Fruit fly (Drosophila melanogaster) whole organism, prepupa: ENCODE results near the gene CG31368.

Source experiments
- Blimp-1 ChIP-seq: fragments of 200-800 bp; sonication (Bioruptor generic); optimal IDR thresholded peaks from 3 replicates; lab custom pipeline; 2017; ENCODE audit warnings: missing biosample characterization, missing genetic modification characterization, mild to moderate bottlenecking, moderate library complexity, missing genetic modification reagents
- CG10631 ChIP-seq: fragments of 200-800 bp; sonication (Bioruptor generic); optimal IDR thresholded peaks from 2 replicates; lab custom pipeline; 2016; ENCODE audit warnings: missing biosample characterization, missing genetic modification characterization
- CG10669 ChIP-seq: fragments of 200-800 bp; sonication (Bioruptor generic); optimal IDR thresholded peaks from 3 replicates; lab custom pipeline; 2018; ENCODE audit warnings: missing biosample characterization, mild to moderate bottlenecking, missing genetic modification characterization, moderate library complexity
- CG11762 ChIP-seq: fragments of 200-800 bp; sonication (Bioruptor generic); optimal IDR thresholded peaks from 3 replicates; lab custom pipeline; 2016; ENCODE audit warnings: missing biosample characterization, missing genetic modification characterization; ENCODE audit not compliant: insufficient read depth
- CG15336 ChIP-seq: fragments of 200-800 bp; sonication (Bioruptor generic); IDR thresholded peaks from 2 replicates; pipeline ENCODE4 v1.3.6; 2022; ENCODE audit warnings: missing biosample characterization, missing genetic modification characterization
- CG16779 ChIP-seq: fragments of 200-800 bp; sonication (Bioruptor generic); optimal IDR thresholded peaks from 3 replicates; lab custom pipeline; 2017; ENCODE audit warnings: missing biosample characterization, mild to moderate bottlenecking, missing genetic modification characterization
- CG3032 ChIP-seq: fragments of 200-800 bp; optimal IDR thresholded peaks from 2 replicates; lab custom pipeline; 2019; ENCODE audit warnings: missing biosample characterization, mild to moderate bottlenecking, missing genetic modification characterization, moderate library complexity
- CG31627 ChIP-seq: fragments of 200-800 bp; sonication (Bioruptor generic); optimal IDR thresholded peaks from 3 replicates; lab custom pipeline; 2016; ENCODE audit warnings: missing biosample characterization, missing genetic modification characterization
- CG32006 ChIP-seq: fragments of 200-800 bp; sonication (Bioruptor generic); optimal IDR thresholded peaks from 3 replicates; lab custom pipeline; 2017; ENCODE audit warnings: missing biosample characterization, mild to moderate bottlenecking, missing genetic modification characterization
- CG34406 ChIP-seq: fragments of 200-800 bp; sonication (Bioruptor generic); optimal IDR thresholded peaks from 3 replicates; lab custom pipeline; 2016; ENCODE audit warnings: missing biosample characterization, missing genetic modification characterization
- CG3919 ChIP-seq: fragments of 200-800 bp; sonication (Bioruptor generic); optimal IDR thresholded peaks from 3 replicates; lab custom pipeline; 2016; ENCODE audit warnings: missing biosample characterization, missing genetic modification characterization
- CG4318 ChIP-seq: fragments of 200-800 bp; sonication (Bioruptor generic); optimal IDR thresholded peaks from 3 replicates; lab custom pipeline; 2017; ENCODE audit warnings: missing biosample characterization, mild to moderate bottlenecking, missing genetic modification characterization
- CG6276 ChIP-seq: fragments of 200-800 bp; sonication (Bioruptor generic); optimal IDR thresholded peaks from 2 replicates; lab custom pipeline; 2017; ENCODE audit warnings: missing biosample characterization, mild to moderate bottlenecking, missing genetic modification characterization
- CG6808 ChIP-seq: fragments of 200-800 bp; sonication (Bioruptor generic); optimal IDR thresholded peaks from 3 replicates; lab custom pipeline; 2017; ENCODE audit warnings: missing biosample characterization, missing genetic modification characterization, mild to moderate bottlenecking, moderate library complexity, missing genetic modification reagents
- CG6854 ChIP-seq: fragments of 200-800 bp; sonication (Bioruptor generic); optimal IDR thresholded peaks from 2 replicates; lab custom pipeline; 2017; ENCODE audit warnings: missing biosample characterization, mild to moderate bottlenecking, missing genetic modification characterization
- CG8119 ChIP-seq: fragments of 200-800 bp; sonication (Bioruptor generic); IDR thresholded peaks from 3 replicates; pipeline ENCODE4 v1.3.6; 2022; ENCODE audit warnings: missing biosample characterization, missing genetic modification characterization
- CG8632 ChIP-seq: fragments of 200-800 bp; sonication (Bioruptor generic); optimal IDR thresholded peaks from 3 replicates; lab custom pipeline; 2016; ENCODE audit warnings: missing biosample characterization, missing genetic modification characterization
- CG9139 ChIP-seq: fragments of 200-800 bp; sonication (Bioruptor generic); optimal IDR thresholded peaks from 3 replicates; lab custom pipeline; 2017; ENCODE audit warnings: missing biosample characterization, mild to moderate bottlenecking, missing genetic modification characterization
- Eip78C ChIP-seq: fragments of 200-800 bp; sonication (Bioruptor generic); peaks from one replicate; lab custom pipeline; 2016; ENCODE audit warnings: missing biosample characterization, missing genetic modification characterization
- Ets21C ChIP-seq: fragments of 200-800 bp; sonication (Bioruptor generic); optimal IDR thresholded peaks from 3 replicates; lab custom pipeline; 2016; ENCODE audit warnings: missing biosample characterization, missing genetic modification characterization
- Ets96B ChIP-seq: fragments of 200-800 bp; optimal IDR thresholded peaks from 2 replicates; lab custom pipeline; 2019; ENCODE audit warnings: missing biosample characterization, mild to moderate bottlenecking, missing genetic modification characterization, moderate library complexity
- Gug ChIP-seq: fragments of 200-800 bp; sonication (Bioruptor generic); IDR thresholded peaks from 2 replicates; pipeline ENCODE4 v1.3.6; 2022; ENCODE audit warnings: missing biosample characterization, missing genetic modification characterization
- Hr38 ChIP-seq: sonication (Bioruptor generic); optimal IDR thresholded peaks from 2 replicates; lab custom pipeline; 2016; ENCODE audit warnings: missing biosample characterization, missing genetic modification characterization
- Hr4 ChIP-seq: fragments of 200-800 bp; sonication (Bioruptor generic); optimal IDR thresholded peaks from 3 replicates; lab custom pipeline; 2016; ENCODE audit warnings: missing biosample characterization, missing genetic modification characterization
- Met ChIP-seq: fragments of 200-800 bp; sonication (Bioruptor generic); optimal IDR thresholded peaks from 3 replicates; lab custom pipeline; 2016; ENCODE audit warnings: missing biosample characterization, missing genetic modification characterization
- OdsH ChIP-seq: fragments of 200-800 bp; sonication (Bioruptor generic); optimal IDR thresholded peaks from 3 replicates; lab custom pipeline; 2016; ENCODE audit warnings: missing biosample characterization, missing genetic modification characterization
- Smox ChIP-seq: fragments of 200-800 bp; sonication (Bioruptor generic); optimal IDR thresholded peaks from 3 replicates; lab custom pipeline; 2016; ENCODE audit warnings: missing biosample characterization, missing genetic modification characterization
- Sox102F ChIP-seq: fragments of 200-800 bp; sonication (Bioruptor generic); optimal IDR thresholded peaks from 2 replicates; lab custom pipeline; 2016; ENCODE audit warnings: missing biosample characterization, mild to moderate bottlenecking, missing genetic modification characterization
- Sox14 ChIP-seq: fragments of 200-800 bp; sonication (Bioruptor generic); optimal IDR thresholded peaks from 3 replicates; lab custom pipeline; 2016; ENCODE audit warnings: missing biosample characterization, missing genetic modification characterization
- Sox15 ChIP-seq: fragments of 200-800 bp; sonication (Bioruptor generic); optimal IDR thresholded peaks from 3 replicates; lab custom pipeline; 2016; ENCODE audit warnings: missing biosample characterization, missing genetic modification characterization
- achi ChIP-seq: fragments of 200-800 bp; sonication (Bioruptor generic); optimal IDR thresholded peaks from 3 replicates; lab custom pipeline; 2016; ENCODE audit warnings: missing biosample characterization, missing genetic modification characterization
- acj6 ChIP-seq: fragments of 200-800 bp; sonication (Bioruptor generic); optimal IDR thresholded peaks from 3 replicates; lab custom pipeline; 2016; ENCODE audit warnings: missing biosample characterization, missing genetic modification characterization
- cyc ChIP-seq: fragments of 200-800 bp; sonication (Bioruptor generic); optimal IDR thresholded peaks from 3 replicates; lab custom pipeline; 2016; ENCODE audit warnings: missing biosample characterization, missing genetic modification characterization
- dac ChIP-seq: fragments of 200-800 bp; sonication (Bioruptor generic); optimal IDR thresholded peaks from 2 replicates; lab custom pipeline; 2017; ENCODE audit warnings: missing biosample characterization, mild to moderate bottlenecking, missing genetic modification characterization
- dsx ChIP-seq: fragments of 200-800 bp; optimal IDR thresholded peaks from 3 replicates; lab custom pipeline; 2019; ENCODE audit warnings: missing biosample characterization, mild to moderate bottlenecking, missing genetic modification characterization, moderate library complexity; ENCODE audit not compliant: poor library complexity, severe bottlenecking
- eg ChIP-seq: fragments of 200-800 bp; sonication (Bioruptor generic); IDR thresholded peaks from 3 replicates; pipeline ENCODE4 v1.3.6; 2022; ENCODE audit warnings: missing biosample characterization, missing genetic modification characterization
- esn ChIP-seq: fragments of 200-800 bp; sonication (Bioruptor generic); optimal IDR thresholded peaks from 2 replicates; lab custom pipeline; 2016; ENCODE audit warnings: missing biosample characterization, mild to moderate bottlenecking, missing genetic modification characterization, moderate library complexity
- fd59A ChIP-seq: fragments of 200-800 bp; sonication (Bioruptor generic); optimal IDR thresholded peaks from 2 replicates; lab custom pipeline; 2017; ENCODE audit warnings: missing biosample characterization, mild to moderate bottlenecking, missing genetic modification characterization, missing genetic modification reagents
- fd85E ChIP-seq: fragments of 200-800 bp; sonication (Bioruptor generic); optimal IDR thresholded peaks from 3 replicates; lab custom pipeline; 2016; ENCODE audit warnings: missing biosample characterization, missing genetic modification characterization
- fkh ChIP-seq: fragments of 200-800 bp; sonication (Bioruptor generic); optimal IDR thresholded peaks from 3 replicates; lab custom pipeline; 2017; ENCODE audit warnings: missing biosample characterization, mild to moderate bottlenecking, missing genetic modification characterization, moderate library complexity
- lz ChIP-seq: fragments of 200-800 bp; sonication (Bioruptor generic); optimal IDR thresholded peaks from 3 replicates; lab custom pipeline; 2016; ENCODE audit warnings: missing biosample characterization, missing genetic modification characterization
- net ChIP-seq: fragments of 200-800 bp; sonication (Bioruptor generic); optimal IDR thresholded peaks from 3 replicates; lab custom pipeline; 2016; ENCODE audit warnings: missing biosample characterization, missing genetic modification characterization
- pdm3 ChIP-seq: fragments of 200-800 bp; sonication (Bioruptor generic); optimal IDR thresholded peaks from 3 replicates; lab custom pipeline; 2016; ENCODE audit warnings: missing biosample characterization, missing genetic modification characterization
- spab ChIP-seq: fragments of 200-800 bp; sonication (Bioruptor generic); optimal IDR thresholded peaks from 2 replicates; lab custom pipeline; 2017; ENCODE audit warnings: missing biosample characterization, mild to moderate bottlenecking, missing genetic modification characterization, missing genetic modification reagents
- svp ChIP-seq: fragments of 200-800 bp; sonication (Bioruptor generic); peaks from one replicate; lab custom pipeline; 2016; ENCODE audit warnings: missing biosample characterization, missing genetic modification characterization
- topi ChIP-seq: fragments of 200-800 bp; sonication (Bioruptor generic); optimal IDR thresholded peaks from 3 replicates; lab custom pipeline; 2016; ENCODE audit warnings: missing biosample characterization, missing genetic modification characterization
- vri ChIP-seq: fragments of 200-800 bp; sonication (Bioruptor generic); optimal IDR thresholded peaks from 3 replicates; lab custom pipeline; 2016; ENCODE audit warnings: missing biosample characterization, mild to moderate bottlenecking, missing genetic modification characterization

The CG31368 gene

dm6 chr3R:11887114-11888037 lies 4.8 kb downstream of the CG31368 start, which contains the start of gene mthl5 (continued):
- peak; percentile 97 for TF ChIP-seq pdm3 (GFP tag; lab: Kevin White, UChicago)
- peak; percentile 96 for TF ChIP-seq topi
- TF ChIP-seq Hr4 (GFP tag; lab: Kevin White, UChicago) = peak; percentile 95
- TF ChIP-seq CG34406 (GFP tag; lab: Kevin White, UChicago) = peak; percentile 95
- TF ChIP-seq CG6276 = peak; percentile 88
- TF ChIP-seq CG6854 (GFP tag; lab: Kevin White, UChicago) = peak; percentile 80
- peak; percentile 93 for TF ChIP-seq CG8119
- TF ChIP-seq CG10631 (GFP tag; lab: Kevin White, UChicago) = peak; percentile 95
- peak; percentile 84 for TF ChIP-seq eg
- peak; percentile 83 for TF ChIP-seq dac (GFP tag; lab: Kevin White, UChicago)
- peak; percentile 94 for TF ChIP-seq Ets21C (GFP tag; lab: Kevin White, UChicago)
- TF ChIP-seq Hr38 (GFP tag; lab: Kevin White, UChicago) = no peak
- peak; percentile 90 for TF ChIP-seq CG16779 (tag; lab: Kevin White, UChicago)
- peak; percentile 97 for TF ChIP-seq CG31627 (GFP tag; lab: Kevin White, UChicago)
- TF ChIP-seq Ets96B (tag; lab: Kevin White, UChicago) = peak; percentile 96
- TF ChIP-seq cyc = peak; percentile 95
- TF ChIP-seq fd85E = peak; percentile 87
- peak; percentile 89 for TF ChIP-seq CG4318 (GFP tag; lab: Kevin White, UChicago)
- peak; percentile 81 for TF ChIP-seq Gug (GFP tag; lab: Robert Waterston, UW)
- TF ChIP-seq fd59A (GFP tag; lab: Kevin White, UChicago) = peak; percentile 94
- TF ChIP-seq Sox15 (GFP tag; lab: Kevin White, UChicago) = peak; percentile 96
- peak; percentile 86 for TF ChIP-seq CG9139 (GFP tag; lab: Kevin White, UChicago)
- TF ChIP-seq CG3919 (GFP tag; lab: Kevin White, UChicago) = peak; percentile 94
- TF ChIP-seq esn (GFP tag; lab: Kevin White, UChicago) = peak; percentile 97
- peak; percentile 95 for TF ChIP-seq Met (GFP tag; lab: Kevin White, UChicago)
- peak; percentile 93 for TF ChIP-seq Sox102F (GFP tag; lab: Kevin White, UChicago)
- peak; percentile 90 for TF ChIP-seq vri (GFP tag; lab: Kevin White, UChicago)
- TF ChIP-seq Smox = peak; percentile 94
- peak; percentile 87 for TF ChIP-seq CG11762
- TF ChIP-seq net (GFP tag; lab: Kevin White, UChicago) = peak; percentile 91
- no peak for TF ChIP-seq fkh
- TF ChIP-seq CG8632 = peak; percentile 94
- TF ChIP-seq svp (GFP tag; lab: Kevin White, UChicago) = peak; percentile 99
- TF ChIP-seq CG6808 (GFP tag; lab: Kevin White, UChicago) = peak; percentile 92
- peak; percentile 96 for TF ChIP-seq OdsH
- TF ChIP-seq CG32006 (GFP tag; lab: Kevin White, UChicago) = peak; percentile 97

dm6 chr3R:11888038-11888567 lies 5.5 kb downstream of the CG31368 start:
- TF ChIP-seq fkh (no peak), svp (GFP tag; lab: Kevin White, UChicago) (peak; percentile 68), Ets96B (tag; lab: Kevin White, UChicago) (no peak), OdsH (no peak), CG10669 (GFP tag; lab: Kevin White, UChicago) (no peak), spab (GFP tag; lab: Kevin White, UChicago) (no peak), Sox14 (no peak), Blimp-1 (GFP tag; lab: Kevin White, UChicago) (no peak), Sox15 (GFP tag; lab: Kevin White, UChicago) (no peak), CG31627 (GFP tag; lab: Kevin White, UChicago) (peak; percentile 61), esn (GFP tag; lab: Kevin White, UChicago) (no peak), CG10631 (GFP tag; lab: Kevin White, UChicago) (peak; percentile 49), lz (GFP tag; lab: Kevin White, UChicago) (peak; percentile 68), CG15336 (GFP tag; lab: Robert Waterston, UW) (peak; percentile 29; the same call in 1 of the 2 replicates), dsx (peak; percentile 92), CG3919 (GFP tag; lab: Kevin White, UChicago) (no peak), Hr38 (GFP tag; lab: Kevin White, UChicago) (no peak), CG8119 (peak; percentile 51; the same call in 1 of the 3 replicates), Hr4 (GFP tag; lab: Kevin White, UChicago) (peak; percentile 67), fd59A (GFP tag; lab: Kevin White, UChicago) (no peak), Eip78C (peak; percentile 80), dac (GFP tag; lab: Kevin White, UChicago) (no peak), acj6 (GFP tag; lab: Kevin White, UChicago) (no peak), achi (GFP tag; lab: Kevin White, UChicago) (no peak), CG3032 (tag; lab: Kevin White, UChicago) (no peak)
